Worm (Caenorhabditis elegans) whole organism, early embryonic: Measurements from ENCODE around the gene bus-8B.

ENCODE experiments used
- F13C5.2 ChIP-seq: sonication (generic microtip); optimal IDR thresholded peaks from 2 replicates; lab custom pipeline; 2017; ENCODE audit warnings: mild to moderate bottlenecking, missing genetic modification characterization, inconsistent platforms, missing compliant biosample characterization
- aly-1 ChIP-seq: sonication (generic microtip); optimal IDR thresholded peaks from 2 replicates; lab custom pipeline; 2016; ENCODE audit warnings: missing genetic modification characterization, missing compliant biosample characterization
- ama-1 ChIP-seq: fragments of 150-350 bp; optimal IDR thresholded peaks from 2 replicates; lab custom pipeline; 2014
- ceh-13 ChIP-seq: fragments of 200-800 bp; sonication (Bioruptor generic); optimal IDR thresholded peaks from 2 replicates; lab custom pipeline; 2018; ENCODE audit warnings: mild to moderate bottlenecking, missing genetic modification characterization, missing compliant biosample characterization
- ceh-36 ChIP-seq: sonication (generic microtip); optimal IDR thresholded peaks from 2 replicates; lab custom pipeline; 2016; ENCODE audit warnings: missing genetic modification characterization, inconsistent platforms, missing compliant biosample characterization
- flt-1 ChIP-seq: fragments of 200-800 bp; sonication (Bioruptor generic); IDR thresholded peaks from 2 replicates; pipeline ENCODE4 v1.3.6; 2022; ENCODE audit warnings: missing genetic modification characterization, missing compliant biosample characterization
- hmbx-1 ChIP-seq: sonication (generic microtip); optimal IDR thresholded peaks from 2 replicates; lab custom pipeline; 2016; ENCODE audit warnings: mild to moderate bottlenecking, missing genetic modification characterization, missing compliant biosample characterization
- hmg-4 ChIP-seq: fragments of 200-800 bp; sonication (Bioruptor generic); optimal IDR thresholded peaks from 2 replicates; lab custom pipeline; 2018; ENCODE audit warnings: mild to moderate bottlenecking, missing genetic modification characterization, missing compliant biosample characterization
- pes-1 ChIP-seq: fragments of 200-800 bp; sonication (Bioruptor generic); IDR thresholded peaks from 2 replicates; pipeline ENCODE4 v1.3.6; 2022; ENCODE audit warnings: missing genetic modification reagents, missing genetic modification characterization, missing compliant biosample characterization
- tbx-11 ChIP-seq: fragments of 200-800 bp; sonication (Bioruptor generic); IDR thresholded peaks from 2 replicates; pipeline ENCODE4 v1.3.6; 2022; ENCODE audit warnings: missing genetic modification characterization, missing compliant biosample characterization

ce11 chrX:5455107-5455506 is 38.0 kb upstream of the bus-8B start:
- TF ChIP-seq ama-1 (lab: Kevin White, UChicago) (no peak), F13C5.2 (tag; lab: Kevin White, UChicago) (no peak), flt-1 (GFP tag; lab: Robert Waterston, UW) (no peak), tbx-11 (no peak), hmbx-1 (tag; lab: Kevin White, UChicago) (no peak), ceh-36 (tag; lab: Kevin White, UChicago) (no peak), pes-1 (no peak), aly-1 (tag; lab: Kevin White, UChicago) (no peak), ceh-13 (no peak), hmg-4 (GFP tag; lab: Kevin White, UChicago) (no peak)
